Fruit fly (Drosophila melanogaster): Measurements from ENCODE around the gene CG33764.

The CG33764 gene

dm6 chr3L:4252121-4252861 lies 15.0 kb downstream of the CG33764 start:
- TF ChIP-seq CG17801 (GFP tag; optimal IDR thresholded peaks at IDR 0.05; ENCODE audit: partially characterized antibody), result peak; percentile 20

- peak; percentile 6 for TF ChIP-seq CG17801 (GFP tag; optimal IDR thresholded peaks at IDR 0.05; ENCODE audit: partially characterized antibody)
These were observed 24.9 kb downstream of the CG33764 start, which contains the start of gene pav for dm6 chr3L:4242428-4242827. Gene pav (plus strand): TSS chr3L:4242734.

dm6 chr3L:4239442-4240322 lies 27.6 kb downstream of the CG33764 start, which contains the start of gene Sqor:
Gene Sqor (plus strand): TSS chr3L:4240173.
- TF ChIP-seq CG17801 (GFP tag; optimal IDR thresholded peaks at IDR 0.05; ENCODE audit: partially characterized antibody), result peak; percentile 83

dm6 chr3L:4238195-4238594 lies 29.1 kb downstream of the CG33764 start:
- no peak for TF ChIP-seq CG17801 (GFP tag; optimal IDR thresholded peaks at IDR 0.05; ENCODE audit: partially characterized antibody)

- TF ChIP-seq CG17801 (GFP tag; optimal IDR thresholded peaks at IDR 0.05; ENCODE audit: partially characterized antibody), result no peak
These were observed 31.2 kb downstream of the CG33764 start, which contains the start of gene ImpL2 for dm6 chr3L:4236097-4236572. Gene ImpL2 (minus strand): TSS chr3L:4236147.

- TF ChIP-seq CG17801 (GFP tag; optimal IDR thresholded peaks at IDR 0.05; ENCODE audit: partially characterized antibody), result no peak
These were observed 33.6 kb downstream of the CG33764 start for dm6 chr3L:4233603-4234277.

- TF ChIP-seq CG17801 (GFP tag; optimal IDR thresholded peaks at IDR 0.05; ENCODE audit: partially characterized antibody), result no peak
These were observed 34.5 kb downstream of the CG33764 start for dm6 chr3L:4232724-4233367.

- peak; percentile 2 for TF ChIP-seq CG17801 (GFP tag; optimal IDR thresholded peaks at IDR 0.05; ENCODE audit: partially characterized antibody)
These were observed 35.1 kb downstream of the CG33764 start for dm6 chr3L:4232227-4232626.

- no peak for TF ChIP-seq CG17801 (GFP tag; optimal IDR thresholded peaks at IDR 0.05; ENCODE audit: partially characterized antibody)
These were observed 35.8 kb downstream of the CG33764 start for dm6 chr3L:4231401-4232014.

- TF ChIP-seq CG17801 (GFP tag; optimal IDR thresholded peaks at IDR 0.05; ENCODE audit: partially characterized antibody), result peak; percentile 46
These were observed 36.9 kb downstream of the CG33764 start for dm6 chr3L:4230357-4230901.

- TF ChIP-seq CG17801 (GFP tag; optimal IDR thresholded peaks at IDR 0.05; ENCODE audit: partially characterized antibody), result no peak
These were observed 37.8 kb downstream of the CG33764 start for dm6 chr3L:4229365-4229967.

dm6 chr3L:4228187-4228836 lies 39.0 kb downstream of the CG33764 start:
- peak; percentile 57 for TF ChIP-seq CG17801 (GFP tag; optimal IDR thresholded peaks at IDR 0.05; ENCODE audit: partially characterized antibody)

dm6 chr3L:4227164-4227563 lies 40.1 kb downstream of the CG33764 start, which contains the start of gene CG46460:
Gene CG46460 (minus strand): TSS chr3L:4227302.
- TF ChIP-seq CG17801 (GFP tag; optimal IDR thresholded peaks at IDR 0.05; ENCODE audit: partially characterized antibody), result no peak
